Fruit fly (Drosophila melanogaster): Measurements from ENCODE around the gene toc.

The toc gene

dm6 chr2L:3086290-3086876 is 58.2 kb downstream of the toc start (continued):
- TF ChIP-seq pb (GFP tag; optimal IDR thresholded peaks at IDR 0.05): peak; percentile 2
- TF ChIP-seq D19B (GFP tag; optimal IDR thresholded peaks at IDR 0.05): peak; percentile 35
- TF ChIP-seq CG34376 (GFP tag; optimal IDR thresholded peaks at IDR 0.05): peak; percentile 5
- TF ChIP-seq CG4820 (GFP tag; optimal IDR thresholded peaks at IDR 0.05): peak; percentile 26
- peak; percentile 18 for TF ChIP-seq CG13123 (GFP tag; optimal IDR thresholded peaks at IDR 0.05)
- TF ChIP-seq gcm (GFP tag; optimal IDR thresholded peaks at IDR 0.05): peak; percentile 53
- TF ChIP-seq Bteb2 (GFP tag; optimal IDR thresholded peaks at IDR 0.05): peak; percentile 49
- no peak for TF ChIP-seq CG10565 (GFP tag; optimal IDR thresholded peaks at IDR 0.05)
- TF ChIP-seq nmo (GFP tag; optimal IDR thresholded peaks at IDR 0.05): peak; percentile 69
- TF ChIP-seq sna (GFP tag; IDR thresholded peaks at IDR 0.05; ENCODE audit: partially characterized antibody): no peak
- peak; percentile 49 for TF ChIP-seq CG12942 (GFP tag; optimal IDR thresholded peaks at IDR 0.05)
- TF ChIP-seq CG15479 (GFP tag; optimal IDR thresholded peaks at IDR 0.05): no peak
- no peak for TF ChIP-seq CG1024 (GFP tag; IDR thresholded peaks at IDR 0.05)
- TF ChIP-seq YL-1 (GFP tag; optimal IDR thresholded peaks at IDR 0.05): no peak
- TF ChIP-seq Hr39 (optimal IDR thresholded peaks at IDR 0.05): no peak
- TF ChIP-seq gem (tag; optimal IDR thresholded peaks at IDR 0.05): peak; percentile 86
- no peak for TF ChIP-seq wor (GFP tag; IDR thresholded peaks at IDR 0.05)
- TF ChIP-seq trem (tag; optimal IDR thresholded peaks at IDR 0.05): peak; percentile 24
- peak; percentile 90 for TF ChIP-seq Ets65A (GFP tag)
- no peak for TF ChIP-seq CG7963 (GFP tag; IDR thresholded peaks at IDR 0.05; ENCODE audit: partially characterized antibody)
- peak; percentile 37 for TF ChIP-seq CG6813 (GFP tag; optimal IDR thresholded peaks at IDR 0.05)
- peak; percentile 20 for TF ChIP-seq CG7987 (GFP tag; optimal IDR thresholded peaks at IDR 0.05)
- peak; percentile 62 for TF ChIP-seq sug (tag; optimal IDR thresholded peaks at IDR 0.05)
- peak; percentile 63 for TF ChIP-seq Xbp1 (GFP tag; optimal IDR thresholded peaks at IDR 0.05)
- peak; percentile 66 for TF ChIP-seq CG14667 (GFP tag; IDR thresholded peaks at IDR 0.05)
- no peak for TF ChIP-seq gcm2 (GFP tag; optimal IDR thresholded peaks at IDR 0.05)
- no peak for TF ChIP-seq gt (GFP tag; IDR thresholded peaks at IDR 0.05)
- peak; percentile 6 for TF ChIP-seq CG2875 (GFP tag; optimal IDR thresholded peaks at IDR 0.05)
- TF ChIP-seq odd (GFP tag; optimal IDR thresholded peaks at IDR 0.05): no peak
- TF ChIP-seq CG11398 (GFP tag; optimal IDR thresholded peaks at IDR 0.05): no peak
- TF ChIP-seq CG10959 (GFP tag; IDR thresholded peaks at IDR 0.05): no peak
- TF ChIP-seq wek (GFP tag; optimal IDR thresholded peaks at IDR 0.05): no peak
- peak; percentile 43 for TF ChIP-seq Ssrp (tag; optimal IDR thresholded peaks at IDR 0.05)
- peak; percentile 25 for TF ChIP-seq Side (GFP tag; optimal IDR thresholded peaks at IDR 0.05)
- TF ChIP-seq pfk (GFP tag; optimal IDR thresholded peaks at IDR 0.05): no peak

DNA sequence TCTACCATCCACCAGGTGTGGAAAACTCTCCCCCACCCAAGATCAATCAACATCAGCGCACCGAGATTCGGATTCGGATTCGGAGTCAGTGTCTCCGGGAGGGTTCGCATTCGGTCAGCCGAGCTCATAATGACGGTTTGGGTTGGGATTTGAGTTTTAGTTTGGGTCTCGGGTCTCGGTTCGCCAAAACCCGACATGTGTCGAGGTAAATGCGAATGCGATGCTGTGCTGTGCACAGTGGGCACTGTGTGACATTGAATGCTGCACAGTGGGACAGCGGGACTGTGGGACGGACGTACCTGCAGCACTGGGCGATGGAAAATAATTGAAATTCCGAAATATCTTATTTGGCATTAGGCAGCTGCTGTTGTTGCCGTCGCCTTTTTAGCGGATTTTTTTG is 61.1 kb downstream of the toc start:
- TF ChIP-seq CG2120 (GFP tag; optimal IDR thresholded peaks at IDR 0.05) (no peak), tna (GFP tag; IDR thresholded peaks at IDR 0.05; ENCODE audit: partially characterized antibody) (no peak), CG8924 (tag; optimal IDR thresholded peaks at IDR 0.05) (no peak), Hr51 (GFP tag; optimal IDR thresholded peaks at IDR 0.05) (peak in 1 of 2 experiments; percentile 4), sisA (GFP tag; IDR thresholded peaks at IDR 0.05) (0 out of 2 replicates have a peak, but pooled peaks have one; percentile 17), CG32772 (GFP tag; IDR thresholded peaks at IDR 0.05) (peak; percentile 18; the same call in 1 of the 2 replicates), CG10543 (GFP tag; optimal IDR thresholded peaks at IDR 0.05) (no peak), Ptx1 (GFP tag; IDR thresholded peaks at IDR 0.05) (0 out of 2 replicates have a peak, but pooled peaks have one; percentile 12), CG13775 (GFP tag; optimal IDR thresholded peaks at IDR 0.05) (no peak), twi (tag; optimal IDR thresholded peaks at IDR 0.05) (peak; percentile 81), lmd (GFP tag; IDR thresholded peaks at IDR 0.05) (0 out of 2 replicates have a peak, but pooled peaks have one; percentile 10), pzg (GFP tag; optimal IDR thresholded peaks at IDR 0.05) (no peak), peb (GFP tag; IDR thresholded peaks at IDR 0.05) (no peak), Tbp (GFP tag; optimal IDR thresholded peaks at IDR 0.05) (no peak), ken (GFP tag; IDR thresholded peaks at IDR 0.05) (no peak), CG7963 (GFP tag; IDR thresholded peaks at IDR 0.05; ENCODE audit: partially characterized antibody) (no peak), sob (GFP tag; IDR thresholded peaks at IDR 0.05) (no peak), Hr3 (GFP tag; optimal IDR thresholded peaks at IDR 0.05) (no peak)
